Worm (Caenorhabditis elegans): ENCODE data around the gene rml-3.
A peak's percentile ranks its signal among the peaks of the same experiment; 100 is the strongest.

Gene rml-3

DNA sequence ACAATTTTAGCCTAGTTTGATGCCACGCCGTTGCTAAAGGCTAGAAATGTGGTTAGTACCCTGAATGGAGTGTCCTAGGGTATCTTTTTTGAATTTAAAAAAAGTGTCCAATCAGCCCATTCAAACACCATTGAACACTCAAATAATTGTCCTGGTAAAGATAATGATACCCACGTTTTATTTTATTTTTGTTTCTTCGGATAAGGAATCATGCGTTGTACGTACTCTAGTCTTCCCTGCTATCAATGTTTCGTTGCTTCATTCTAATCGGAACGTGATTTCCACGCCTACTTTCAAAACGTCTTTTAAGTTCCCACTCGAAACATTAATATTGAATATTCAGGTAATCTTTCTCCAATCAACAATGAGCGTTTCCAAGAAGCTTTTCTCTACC, 1.8 kb upstream of the rml-3 start, which contains the start of gene got-2.2:
TSS of gene got-2.2 (plus strand) at position 344 of the 394 bp plus-strand sequence.
- TF ChIP-seq ama-1 (optimal IDR thresholded peaks at IDR 0.05), result no peak
- no peak for TF ChIP-seq zip-5 (tag; optimal IDR thresholded peaks at IDR 0.05)
- TF ChIP-seq pros-1 (tag; optimal IDR thresholded peaks at IDR 0.05), result no peak
- no peak for TF ChIP-seq pax-1 (tag; optimal IDR thresholded peaks at IDR 0.05)
- no peak for TF ChIP-seq tbx-7 (tag; optimal IDR thresholded peaks at IDR 0.05)
- no peak for TF ChIP-seq ets-4 (tag; optimal IDR thresholded peaks at IDR 0.05)
- no peak for TF ChIP-seq nhr-11 (tag; optimal IDR thresholded peaks at IDR 0.05)
- no peak for TF ChIP-seq fkh-10 (GFP tag; optimal IDR thresholded peaks at IDR 0.05)
- no peak for TF ChIP-seq pag-3 (tag; optimal IDR thresholded peaks at IDR 0.05; ENCODE audit: borderline replicate concordance)
- no peak for TF ChIP-seq dve-1 (tag; optimal IDR thresholded peaks at IDR 0.05)
- no peak for TF ChIP-seq hlh-30 (tag; optimal IDR thresholded peaks at IDR 0.05; ENCODE audit: insufficient read depth)
- TF ChIP-seq C38D4.7 (GFP tag; optimal IDR thresholded peaks at IDR 0.05), result no peak
- TF ChIP-seq pha-4 (tag; optimal IDR thresholded peaks at IDR 0.05), result no peak
- TF ChIP-seq gmeb-2 (tag; optimal IDR thresholded peaks at IDR 0.05), result no peak

DNA sequence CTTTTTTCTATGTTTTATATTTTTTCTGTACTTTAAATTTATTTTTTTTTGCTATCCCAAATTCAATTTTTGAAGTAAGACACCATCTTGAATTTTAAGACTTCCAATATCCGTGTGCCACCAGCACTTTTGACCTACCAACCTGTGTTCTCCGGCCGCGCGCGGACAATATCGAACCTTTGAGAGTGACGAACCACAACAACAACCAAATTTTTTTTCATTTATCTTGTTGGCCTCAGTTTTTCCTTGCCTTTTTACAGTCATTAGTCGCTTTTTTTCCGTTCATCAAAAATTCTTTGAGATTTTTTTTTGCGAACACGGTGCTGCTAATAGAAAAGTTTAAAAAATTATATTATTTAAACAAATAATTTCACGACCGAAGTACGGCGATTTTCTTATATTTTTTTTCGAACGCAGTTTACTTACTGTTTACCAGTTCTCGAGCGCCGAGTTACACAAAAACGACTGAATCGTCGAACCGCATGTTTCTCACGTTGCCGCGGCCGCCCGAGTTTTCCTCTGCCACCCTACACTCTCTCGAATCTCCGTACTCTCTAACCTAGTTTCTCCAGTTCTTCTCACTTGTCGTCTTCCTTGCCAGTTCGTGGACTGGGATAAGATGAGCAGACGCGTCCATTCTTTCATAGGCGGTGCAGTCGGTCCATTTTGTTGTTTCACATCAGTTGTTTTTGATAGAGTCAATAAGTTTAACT, 1.2 kb upstream of the rml-3 start:
- TF ChIP-seq ceh-18 (tag; optimal IDR thresholded peaks at IDR 0.05) (peak; percentile 4), hlh-30 (tag; optimal IDR thresholded peaks at IDR 0.05; ENCODE audit: insufficient read depth) (no peak), pros-1 (tag; optimal IDR thresholded peaks at IDR 0.05) (no peak)

DNA sequence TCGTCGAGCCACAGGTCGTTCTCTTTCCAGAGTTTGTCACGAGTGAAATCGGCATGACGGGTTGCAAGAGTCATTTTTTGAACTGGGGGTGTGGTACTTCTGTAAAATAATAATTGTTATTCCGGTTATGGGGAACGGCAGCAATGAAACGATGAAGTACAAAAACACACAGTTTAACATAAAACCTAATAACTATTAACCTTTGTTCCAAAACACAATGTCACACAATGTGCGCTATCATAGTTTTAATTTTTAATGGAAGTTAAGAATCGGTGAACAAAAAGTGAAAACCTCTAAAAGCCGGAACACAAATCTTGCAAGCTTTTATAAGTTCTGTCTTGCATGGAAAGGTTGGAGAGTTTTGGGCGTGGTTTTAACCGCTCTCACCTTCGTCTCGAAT, 3.4 kb downstream of the rml-3 start, which contains the start of gene hsp-43:
TSS of gene hsp-43 (minus strand) at position 101 of the 400 bp plus-strand sequence.
- no peak for TF ChIP-seq fkh-6 (tag; optimal IDR thresholded peaks at IDR 0.05)
- no peak for TF ChIP-seq hlh-6 (tag; optimal IDR thresholded peaks at IDR 0.05)
- no peak for TF ChIP-seq rnt-1 (tag; optimal IDR thresholded peaks at IDR 0.05)
- TF ChIP-seq mec-3 (tag; optimal IDR thresholded peaks at IDR 0.05; ENCODE audit: borderline replicate concordance), result no peak
- no peak for TF ChIP-seq zip-5 (tag; optimal IDR thresholded peaks at IDR 0.05)
- TF ChIP-seq odd-2 (tag; optimal IDR thresholded peaks at IDR 0.05), result no peak
- no peak for TF ChIP-seq elt-4 (tag; optimal IDR thresholded peaks at IDR 0.05)
- no peak for TF ChIP-seq F13H6.1 (tag; optimal IDR thresholded peaks at IDR 0.05)
- no peak for TF ChIP-seq ttx-3 (tag; optimal IDR thresholded peaks at IDR 0.05)

DNA sequence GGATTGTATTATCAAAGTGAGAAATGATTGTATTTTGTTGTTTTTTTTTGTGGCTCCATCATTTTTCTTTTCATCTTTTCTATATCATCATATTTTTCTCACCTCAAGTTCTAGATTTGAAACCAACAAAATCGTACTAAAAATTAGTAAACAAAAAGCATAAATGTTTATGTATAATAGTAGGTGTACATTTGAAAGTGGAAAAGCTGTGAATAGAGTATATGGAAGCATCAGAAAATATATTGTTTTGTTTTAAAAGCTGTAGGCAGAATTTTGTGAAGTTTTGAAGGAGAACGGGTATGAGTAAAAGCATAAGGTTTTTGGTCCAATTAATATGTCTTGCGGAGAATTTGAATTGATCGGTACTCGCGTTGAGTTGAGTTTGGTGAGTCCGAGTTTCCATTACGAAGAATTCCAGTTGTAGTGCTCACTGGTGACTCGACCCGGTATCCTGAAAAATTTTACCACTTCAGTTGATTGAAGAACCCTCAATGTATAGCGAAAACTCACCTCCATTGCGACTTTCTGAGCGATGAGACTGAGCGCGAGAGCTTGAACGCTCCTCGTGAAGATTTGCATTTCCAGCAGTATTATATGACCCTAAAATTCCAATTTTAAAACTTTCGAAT, 5.8 kb downstream of the rml-3 start, which contains the start of gene C14F11.4:
TSS of gene C14F11.4 (minus strand) at position 51 of the 629 bp plus-strand sequence.
- TF ChIP-seq nhr-11 (tag; optimal IDR thresholded peaks at IDR 0.05) (no peak), ceh-24 (tag; optimal IDR thresholded peaks at IDR 0.05) (no peak), unc-55 (GFP tag; optimal IDR thresholded peaks at IDR 0.05) (no peak), hlh-8 (tag; optimal IDR thresholded peaks at IDR 0.05) (no peak), C08G9.2 (tag; optimal IDR thresholded peaks at IDR 0.05) (no peak), unc-3 (GFP tag; conservative IDR thresholded peaks at IDR 0.05) (no peak), unc-3 (tag; optimal IDR thresholded peaks at IDR 0.05) (no peak), hlh-30 (tag; optimal IDR thresholded peaks at IDR 0.05; ENCODE audit: insufficient read depth) (no peak), hlh-13 (GFP tag; optimal IDR thresholded peaks at IDR 0.05) (no peak), F13H6.1 (tag; optimal IDR thresholded peaks at IDR 0.05) (no peak), fax-1 (tag; optimal IDR thresholded peaks at IDR 0.05) (no peak), mec-3 (tag; optimal IDR thresholded peaks at IDR 0.05; ENCODE audit: borderline replicate concordance) (no peak), ceh-34 (tag; optimal IDR thresholded peaks at IDR 0.05) (no peak), dmd-4 (tag; optimal IDR thresholded peaks at IDR 0.05; ENCODE audit: borderline replicate concordance) (no peak), hlh-15 (tag; optimal IDR thresholded peaks at IDR 0.05) (no peak), ztf-16 (tag; optimal IDR thresholded peaks at IDR 0.05) (no peak), pqm-1 (tag; optimal IDR thresholded peaks at IDR 0.05) (no peak), ref-2 (tag; optimal IDR thresholded peaks at IDR 0.05) (no peak)
